Worm (Caenorhabditis elegans) whole organism, L2 larva: ENCODE measurements around the gene C13B4.1.

Experiments
- C34F6.9 ChIP-seq: fragments of 150-350 bp; optimal IDR thresholded peaks from 2 replicates; lab custom pipeline; 2014; ENCODE audit warnings: missing biosample characterization, missing genetic modification characterization
- F13H6.1 ChIP-seq: sonication (generic microtip); optimal IDR thresholded peaks from 2 replicates; lab custom pipeline; 2016; ENCODE audit warnings: missing genetic modification characterization, missing compliant biosample characterization
- Y55F3AM.14 ChIP-seq: fragments of 200-800 bp; sonication (Bioruptor generic); optimal IDR thresholded peaks from 2 replicates; lab custom pipeline; 2018; ENCODE audit warnings: mild to moderate bottlenecking, missing genetic modification characterization, missing compliant biosample characterization
- ZK546.5 ChIP-seq: sonication (generic microtip); optimal IDR thresholded peaks from 2 replicates; lab custom pipeline; 2017; ENCODE audit warnings: missing biosample characterization, missing genetic modification characterization
- alr-1 ChIP-seq: fragments of 150-350 bp; optimal IDR thresholded peaks from 2 replicates; lab custom pipeline; 2014; ENCODE audit warnings: missing biosample characterization, missing genetic modification characterization
- ama-1 ChIP-seq: fragments of 150-350 bp; optimal IDR thresholded peaks from 2 replicates; lab custom pipeline; 2018; ENCODE audit warnings: inconsistent platforms
- blmp-1 ChIP-seq: sonication (generic microtip); optimal IDR thresholded peaks from 2 replicates; lab custom pipeline; 2017; ENCODE audit warnings: missing genetic modification characterization, mild to moderate bottlenecking, missing compliant biosample characterization, antibody characterized with exemption, moderate library complexity; ENCODE audit not compliant: insufficient read depth
- crh-2 ChIP-seq: sonication (generic microtip); optimal IDR thresholded peaks from 2 replicates; lab custom pipeline; 2017; ENCODE audit warnings: missing biosample characterization, missing genetic modification characterization
- dmd-4 ChIP-seq: sonication (generic microtip); optimal IDR thresholded peaks from 2 replicates; lab custom pipeline; 2017; ENCODE audit warnings: missing biosample characterization, missing genetic modification characterization
- elt-1 ChIP-seq: fragments of 150-350 bp; optimal IDR thresholded peaks from 2 replicates; lab custom pipeline; 2014; ENCODE audit warnings: missing biosample characterization, missing genetic modification characterization
- fos-1 ChIP-seq: fragments of 150-350 bp; optimal IDR thresholded peaks from 2 replicates; lab custom pipeline; 2014; ENCODE audit warnings: missing biosample characterization, missing genetic modification characterization
- gmeb-1 ChIP-seq: fragments of 150-350 bp; optimal IDR thresholded peaks from 2 replicates; lab custom pipeline; 2014; ENCODE audit warnings: missing biosample characterization, missing genetic modification characterization
- lin-11 ChIP-seq: fragments of 150-350 bp; sonication (generic microtip); optimal IDR thresholded peaks from 2 replicates; lab custom pipeline; 2014; ENCODE audit warnings: missing biosample characterization, missing genetic modification characterization, inconsistent platforms, mixed read lengths
- lin-13 ChIP-seq: fragments of 150-350 bp; optimal IDR thresholded peaks from 2 replicates; lab custom pipeline; 2014; ENCODE audit warnings: missing biosample characterization, missing genetic modification reagents, missing genetic modification characterization
- lsy-2 ChIP-seq, 2 experiments: fragments of 150-350 bp in 1 of 2; sonication (generic microtip) in 1 of 2; optimal IDR thresholded peaks; 2 replicates each; lab custom pipeline; 2014 to 2017; ENCODE audit warnings: missing biosample characterization in 2 of 2, missing genetic modification characterization in 2 of 2
- mab-5 ChIP-seq: fragments of 150-350 bp; optimal IDR thresholded peaks from 2 replicates; lab custom pipeline; 2014; ENCODE audit warnings: missing biosample characterization, missing genetic modification characterization
- mdl-1 ChIP-seq, 2 experiments: fragments of 150-350 bp in 1 of 2; sonication (generic microtip) in 1 of 2; optimal IDR thresholded peaks; 2 replicates each; lab custom pipeline; 2017; ENCODE audit warnings: missing biosample characterization in 2 of 2, missing genetic modification characterization in 2 of 2
- nhr-10 ChIP-seq: sonication (generic microtip); optimal IDR thresholded peaks from 2 replicates; lab custom pipeline; 2017; ENCODE audit warnings: missing biosample characterization, missing genetic modification characterization
- nhr-129 ChIP-seq: fragments of 150-350 bp; optimal IDR thresholded peaks from 2 replicates; lab custom pipeline; 2014; ENCODE audit warnings: missing biosample characterization, missing genetic modification characterization
- nhr-21 ChIP-seq: fragments of 150-350 bp; optimal IDR thresholded peaks from 2 replicates; lab custom pipeline; 2014; ENCODE audit warnings: missing biosample characterization, missing genetic modification characterization
- nhr-237 ChIP-seq: fragments of 150-350 bp; optimal IDR thresholded peaks from 2 replicates; lab custom pipeline; 2014; ENCODE audit warnings: missing biosample characterization, missing genetic modification characterization
- nhr-25 ChIP-seq: fragments of 150-350 bp; sonication (generic microtip); optimal IDR thresholded peaks from 3 replicates; lab custom pipeline; 2014; ENCODE audit warnings: missing biosample characterization, missing genetic modification characterization
- nhr-6 ChIP-seq: fragments of 150-350 bp; optimal IDR thresholded peaks from 2 replicates; lab custom pipeline; 2014; ENCODE audit warnings: missing biosample characterization, missing genetic modification characterization
- nhr-77 ChIP-seq: fragments of 150-350 bp; optimal IDR thresholded peaks from 2 replicates; lab custom pipeline; 2014; ENCODE audit warnings: missing biosample characterization, missing genetic modification characterization
- peb-1 ChIP-seq: fragments of 150-350 bp; optimal IDR thresholded peaks from 2 replicates; lab custom pipeline; 2014; ENCODE audit warnings: missing biosample characterization, missing genetic modification characterization
- skn-1 ChIP-seq: sonication (generic microtip); optimal IDR thresholded peaks from 2 replicates; lab custom pipeline; 2017; ENCODE audit warnings: missing biosample characterization, missing genetic modification characterization
- sma-3 ChIP-seq: sonication (generic microtip); optimal IDR thresholded peaks from 2 replicates; lab custom pipeline; 2016; ENCODE audit warnings: missing genetic modification reagents, missing genetic modification characterization, missing compliant biosample characterization
- sma-9 ChIP-seq, 2 experiments: fragments of 150-350 bp in 1 of 2; sonication (generic microtip) in 1 of 2; optimal IDR thresholded peaks; 2 replicates each; lab custom pipeline; 2014 to 2016; ENCODE audit warnings: missing genetic modification characterization in 2 of 2, mild to moderate bottlenecking in 1 of 2, missing biosample characterization in 1 of 2, missing compliant biosample characterization in 1 of 2, missing genetic modification reagents in 1 of 2, moderate library complexity in 1 of 2
- snpc-4 ChIP-seq: fragments of 150-350 bp; optimal IDR thresholded peaks from 2 replicates; lab custom pipeline; 2014; ENCODE audit warnings: missing biosample characterization, missing genetic modification characterization
- unc-55 ChIP-seq: fragments of 150-350 bp; sonication (generic microtip); optimal IDR thresholded peaks from 3 replicates; lab custom pipeline; 2014; ENCODE audit warnings: missing biosample characterization, missing genetic modification reagents, missing genetic modification characterization
- unc-62 ChIP-seq: fragments of 150-350 bp; optimal IDR thresholded peaks from 2 replicates; lab custom pipeline; 2014; ENCODE audit warnings: missing biosample characterization, missing genetic modification reagents, missing genetic modification characterization
- zag-1 ChIP-seq: fragments of 150-350 bp; optimal IDR thresholded peaks from 2 replicates; lab custom pipeline; 2014; ENCODE audit warnings: missing biosample characterization, missing genetic modification characterization
- ztf-1 ChIP-seq: fragments of 200-800 bp; sonication (Bioruptor generic); conservative IDR thresholded peaks from 2 replicates; pipeline ENCODE4 v1.3.6; 2022; ENCODE audit warnings: missing genetic modification characterization, missing compliant biosample characterization
- ztf-4 ChIP-seq: fragments of 150-350 bp; optimal IDR thresholded peaks from 2 replicates; lab custom pipeline; 2014; ENCODE audit warnings: missing biosample characterization, missing genetic modification characterization

C13B4.1 gene

DNA sequence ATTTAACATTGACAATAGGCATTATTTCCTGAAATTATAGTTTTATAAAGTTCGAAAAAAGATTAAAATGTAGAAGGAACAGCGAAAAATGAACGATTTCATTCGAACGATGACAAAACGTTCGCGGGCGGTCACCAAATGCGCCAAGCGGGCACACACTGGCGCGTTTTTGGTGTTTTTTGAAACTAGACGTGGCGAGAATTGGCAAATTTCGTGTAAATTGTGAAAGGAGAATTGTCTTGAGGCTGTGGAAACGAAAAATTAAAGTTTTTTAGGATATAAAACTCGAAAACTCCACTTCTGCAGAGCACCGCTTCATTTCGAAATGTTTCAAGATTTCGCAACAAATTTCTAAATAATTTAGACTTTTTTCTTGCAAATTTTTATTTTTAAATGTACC lies 9.2 kb upstream of the C13B4.1 start, which contains the start of gene usp-14:
usp-14 (minus strand) TSS at position 28 of the 400 bp plus-strand sequence.
- TF ChIP-seq nhr-129 (tag; lab: Kevin White, UChicago) (peak; percentile 43), elt-1 (tag; lab: Kevin White, UChicago) (no peak), nhr-77 (no peak), C34F6.9 (tag; lab: Kevin White, UChicago) (peak; percentile 72), nhr-237 (tag; lab: Kevin White, UChicago) (no peak), zag-1 (tag; lab: Kevin White, UChicago) (no peak), unc-55 (peak; percentile 49), fos-1 (tag; lab: Kevin White, UChicago) (peak; percentile 23), snpc-4 (tag; lab: Kevin White, UChicago) (peak; percentile 14), skn-1 (tag; lab: Kevin White, UChicago) (peak; percentile 71), lsy-2 (tag; optimal IDR thresholded peaks at IDR 0.05; lab: Kevin White, UChicago) (peak; percentile 48 to 78), alr-1 (tag; lab: Kevin White, UChicago) (no peak), blmp-1 (tag; lab: Kevin White, UChicago) (no peak), lin-11 (tag; lab: Kevin White, UChicago) (peak; percentile 14), sma-9 (GFP tag; optimal IDR thresholded peaks at IDR 0.05; lab: Kevin White, UChicago) (peak; percentile 19), sma-9 (tag; optimal IDR thresholded peaks at IDR 0.05; lab: Kevin White, UChicago) (no peak), nhr-25 (peak; percentile 57), ztf-4 (tag; lab: Kevin White, UChicago) (no peak), nhr-21 (tag; lab: Kevin White, UChicago) (peak; percentile 21), gmeb-1 (tag; lab: Kevin White, UChicago) (peak; percentile 82), F13H6.1 (tag; lab: Kevin White, UChicago) (peak; percentile 42), crh-2 (tag; lab: Kevin White, UChicago) (peak; percentile 90), Y55F3AM.14 (no peak), unc-62 (GFP tag; lab: Kevin White, UChicago) (no peak), ZK546.5 (tag; lab: Kevin White, UChicago) (no peak), mab-5 (tag; lab: Kevin White, UChicago) (no peak), sma-3 (GFP tag; lab: Kevin White, UChicago) (peak; percentile 26)

DNA sequence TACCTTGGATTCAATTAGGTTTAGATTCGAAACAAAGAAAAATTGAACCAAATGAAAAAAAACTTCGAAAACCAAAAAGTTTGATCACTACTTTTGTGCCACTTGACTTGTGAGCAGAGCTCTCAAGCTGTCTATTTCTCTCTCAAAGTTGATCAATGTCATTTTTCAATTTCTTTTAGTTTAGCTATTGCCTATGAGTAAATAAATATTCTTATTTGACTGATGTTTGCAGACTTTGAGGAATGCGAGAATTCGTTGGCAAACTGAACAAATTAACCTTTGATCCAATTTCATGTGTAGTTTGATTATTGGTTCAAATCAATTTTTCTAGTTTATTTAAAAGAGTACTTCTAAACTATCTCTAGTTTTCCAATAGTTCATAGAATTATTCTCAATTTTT lies 4.4 kb upstream of the C13B4.1 start:
- TF ChIP-seq peb-1 (tag; lab: Kevin White, UChicago) (no peak), nhr-77 (no peak), mab-5 (tag; lab: Kevin White, UChicago) (no peak), fos-1 (tag; lab: Kevin White, UChicago) (no peak), ztf-1 (no peak), snpc-4 (tag; lab: Kevin White, UChicago) (no peak), lsy-2 (tag; optimal IDR thresholded peaks at IDR 0.05; lab: Kevin White, UChicago) (no peak), C34F6.9 (tag; lab: Kevin White, UChicago) (no peak), lin-13 (no peak), dmd-4 (no peak), unc-55 (no peak), crh-2 (tag; lab: Kevin White, UChicago) (no peak), mdl-1 (tag; optimal IDR thresholded peaks at IDR 0.05; lab: Kevin White, UChicago) (no peak), ztf-4 (tag; lab: Kevin White, UChicago) (no peak), nhr-237 (tag; lab: Kevin White, UChicago) (no peak)

DNA sequence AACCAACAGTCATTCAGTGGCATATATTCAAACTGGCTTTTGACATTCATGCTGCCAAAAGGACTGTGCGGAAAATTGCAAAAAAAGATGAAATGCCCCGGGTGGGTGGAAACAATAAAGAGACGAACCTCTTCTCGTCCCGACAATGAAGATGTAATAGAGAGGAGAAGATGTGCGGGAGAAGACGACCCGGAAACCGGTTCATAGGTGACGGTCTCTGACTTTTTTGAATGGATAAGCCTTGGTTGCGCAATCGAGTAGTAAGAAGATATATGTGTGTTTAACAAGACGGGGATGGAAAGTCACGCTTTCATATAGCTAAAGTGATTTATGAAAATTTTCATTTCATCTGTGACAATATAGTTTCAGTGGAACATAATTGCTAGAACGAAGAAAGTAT lies 1.3 kb upstream of the C13B4.1 start:
- TF ChIP-seq blmp-1 (tag; lab: Kevin White, UChicago): peak; percentile 29
- TF ChIP-seq peb-1 (tag; lab: Kevin White, UChicago): no peak
- peak; percentile 21 for TF ChIP-seq nhr-25
- TF ChIP-seq nhr-21 (tag; lab: Kevin White, UChicago): peak; percentile 42
- no peak for TF ChIP-seq gmeb-1 (tag; lab: Kevin White, UChicago)

DNA sequence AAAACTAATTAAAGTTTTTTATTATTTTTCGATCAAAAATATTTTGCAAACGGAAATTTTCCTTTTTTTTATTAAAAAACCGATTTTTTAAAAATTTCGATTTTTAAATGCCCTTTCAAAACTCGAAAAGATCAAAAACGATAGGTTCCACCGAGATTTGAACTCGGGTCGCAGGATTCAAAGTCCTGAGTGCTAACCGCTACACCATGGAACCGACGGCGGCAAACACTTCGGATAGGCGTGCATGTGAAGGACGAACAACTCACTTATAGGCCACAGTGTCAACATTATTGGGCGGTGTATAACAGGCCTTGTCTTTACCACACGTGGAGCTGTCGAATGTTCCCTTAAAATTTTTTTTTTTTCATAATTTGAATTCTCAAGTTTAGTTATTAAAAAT lies 4.7 kb downstream of the C13B4.1 start:
- TF ChIP-seq sma-3 (GFP tag; lab: Kevin White, UChicago) (peak; percentile 20), unc-55 (peak; percentile 1), lin-13 (no peak), nhr-129 (tag; lab: Kevin White, UChicago) (peak; percentile 59), nhr-10 (tag; lab: Kevin White, UChicago) (no peak), gmeb-1 (tag; lab: Kevin White, UChicago) (peak; percentile 14), nhr-6 (no peak), zag-1 (tag; lab: Kevin White, UChicago) (no peak), lsy-2 (tag; optimal IDR thresholded peaks at IDR 0.05; lab: Kevin White, UChicago) (peak in 1 of 2 experiments; percentile 37), crh-2 (tag; lab: Kevin White, UChicago) (no peak), ama-1 (lab: Kevin White, UChicago) (no peak), mab-5 (tag; lab: Kevin White, UChicago) (no peak)
- TF ChIP-seq, all 48 proteins: peak for 5
